Worm (Caenorhabditis elegans) whole organism, midembryonic: ENCODE data around the gene lin-54.

Experiments
- T22C8.4 ChIP-seq: fragments of 200-800 bp; sonication (Bioruptor generic); IDR thresholded peaks from 2 replicates; pipeline ENCODE4 v1.3.6; 2022; ENCODE audit warnings: missing genetic modification characterization, missing compliant biosample characterization
- flt-1 ChIP-seq: fragments of 200-800 bp; sonication (Bioruptor generic); IDR thresholded peaks from 2 replicates; pipeline ENCODE4 v1.3.6; 2022; ENCODE audit warnings: missing genetic modification characterization, missing compliant biosample characterization
- klf-2 ChIP-seq: fragments of 200-800 bp; sonication (Bioruptor generic); conservative IDR thresholded peaks from 2 replicates; pipeline ENCODE4 v1.3.6; 2022; ENCODE audit warnings: missing genetic modification reagents, missing genetic modification characterization, missing compliant biosample characterization
- ref-1 ChIP-seq: fragments of 200-800 bp; sonication (Bioruptor generic); conservative IDR thresholded peaks from 2 replicates; pipeline ENCODE4 v1.3.6; 2022; ENCODE audit warnings: missing genetic modification reagents, missing genetic modification characterization, missing compliant biosample characterization
- tab-1 ChIP-seq: fragments of 200-800 bp; sonication (Bioruptor generic); IDR thresholded peaks from 2 replicates; pipeline ENCODE4 v1.3.6; 2022; ENCODE audit warnings: missing genetic modification characterization, missing compliant biosample characterization
- ztf-29 ChIP-seq: fragments of 200-800 bp; sonication (Bioruptor generic); IDR thresholded peaks from 2 replicates; pipeline ENCODE4 v1.3.6; 2022; ENCODE audit warnings: missing genetic modification reagents, missing genetic modification characterization, missing compliant biosample characterization

DNA sequence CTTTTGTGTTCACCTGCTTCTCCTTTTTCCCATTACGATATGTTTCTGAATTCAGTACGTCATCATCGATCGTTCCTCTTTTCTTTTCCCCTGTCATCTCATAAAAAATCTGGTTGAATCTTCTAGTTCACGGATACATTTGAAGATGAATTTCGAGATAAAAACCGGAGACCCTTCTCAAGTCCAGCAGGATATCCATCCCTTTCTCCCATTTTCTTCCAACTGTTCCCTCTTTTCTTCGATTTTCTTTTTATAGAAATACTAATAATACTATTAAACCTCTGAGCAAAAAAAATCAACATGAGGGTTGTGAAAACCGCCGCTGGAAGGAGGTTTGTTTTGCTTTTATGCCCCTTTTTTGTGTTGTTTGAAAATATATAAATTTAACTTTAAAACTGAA lies 15.0 kb downstream of the lin-54 start, which contains the start of gene bus-12:
- TF ChIP-seq tab-1 (GFP tag; lab: Robert Waterston, UW) = no peak
- TF ChIP-seq T22C8.4 (GFP tag; lab: Robert Waterston, UW) = no peak
- TF ChIP-seq ztf-29 (GFP tag; lab: Robert Waterston, UW) = no peak
- no peak for TF ChIP-seq flt-1
- no peak for TF ChIP-seq klf-2 (GFP tag; lab: Robert Waterston, UW)
- no peak for TF ChIP-seq ref-1
